Fruit fly (Drosophila melanogaster) whole organism: ENCODE results near the gene CG7523.

Source experiments
- EcR ChIP-seq, 2 experiments: fragments of >200 bp; optimal IDR thresholded peaks; 2 replicates each; lab custom pipeline; 2017; ENCODE audit warnings: missing biosample characterization in 2 of 2, missing genetic modification characterization in 2 of 2, missing genetic modification reagents in 2 of 2
- psq ChIP-seq: fragments of >200 bp; optimal IDR thresholded peaks from 2 replicates; lab custom pipeline; 2017
- usp ChIP-seq: fragments of >200 bp; optimal IDR thresholded peaks from 2 replicates; lab custom pipeline; 2017; ENCODE audit warnings: missing biosample characterization, missing genetic modification characterization, mixed read lengths

dm6 chr3R:17653879-17654278 is 16.8 kb downstream of the CG7523 start:
- TF ChIP-seq usp (GFP tag; lab: Kevin White, UChicago) (no peak), psq (lab: Kevin White, UChicago) (no peak), EcR (GFP tag; optimal IDR thresholded peaks at IDR 0.05; lab: Kevin White, UChicago) (no peak)
